Worm (Caenorhabditis elegans) whole organism, early embryonic: ENCODE measurements around the gene F56H9.2.

Source experiments
- B0310.2 ChIP-seq: sonication (generic microtip); optimal IDR thresholded peaks from 2 replicates; lab custom pipeline; 2016; ENCODE audit warnings: mild to moderate bottlenecking, missing genetic modification characterization, missing compliant biosample characterization
- F13C5.2 ChIP-seq: sonication (generic microtip); optimal IDR thresholded peaks from 2 replicates; lab custom pipeline; 2017; ENCODE audit warnings: mild to moderate bottlenecking, missing genetic modification characterization, inconsistent platforms, missing compliant biosample characterization
- ama-1 ChIP-seq: fragments of 150-350 bp; optimal IDR thresholded peaks from 2 replicates; lab custom pipeline; 2014
- ceh-36 ChIP-seq: sonication (generic microtip); optimal IDR thresholded peaks from 2 replicates; lab custom pipeline; 2016; ENCODE audit warnings: missing genetic modification characterization, inconsistent platforms, missing compliant biosample characterization
- ets-7 ChIP-seq: sonication (generic microtip); optimal IDR thresholded peaks from 2 replicates; lab custom pipeline; 2016; ENCODE audit warnings: missing genotype, missing genetic modification characterization, missing compliant biosample characterization
- flt-1 ChIP-seq: fragments of 200-800 bp; sonication (Bioruptor generic); IDR thresholded peaks from 2 replicates; pipeline ENCODE4 v1.3.6; 2022; ENCODE audit warnings: missing genetic modification characterization, missing compliant biosample characterization
- hmbx-1 ChIP-seq: sonication (generic microtip); optimal IDR thresholded peaks from 2 replicates; lab custom pipeline; 2016; ENCODE audit warnings: mild to moderate bottlenecking, missing genetic modification characterization, missing compliant biosample characterization
- hmg-4 ChIP-seq: fragments of 200-800 bp; sonication (Bioruptor generic); optimal IDR thresholded peaks from 2 replicates; lab custom pipeline; 2018; ENCODE audit warnings: mild to moderate bottlenecking, missing genetic modification characterization, missing compliant biosample characterization
- pes-1 ChIP-seq: fragments of 200-800 bp; sonication (Bioruptor generic); IDR thresholded peaks from 2 replicates; pipeline ENCODE4 v1.3.6; 2022; ENCODE audit warnings: missing genetic modification reagents, missing genetic modification characterization, missing compliant biosample characterization
- sea-1 ChIP-seq: fragments of 200-800 bp; sonication (Bioruptor generic); conservative IDR thresholded peaks from 2 replicates; pipeline ENCODE4 v1.3.6; 2022; ENCODE audit warnings: missing genetic modification characterization, missing compliant biosample characterization
- tra-4 ChIP-seq: sonication (generic microtip); optimal IDR thresholded peaks from 2 replicates; lab custom pipeline; 2017; ENCODE audit warnings: missing genetic modification characterization, missing compliant biosample characterization

- no peak for TF ChIP-seq tra-4 (tag; lab: Kevin White, UChicago)
- TF ChIP-seq F13C5.2, result no peak
- TF ChIP-seq ama-1, result no peak
- TF ChIP-seq sea-1 (GFP tag; lab: Robert Waterston, UW), result no peak
- no peak for TF ChIP-seq hmbx-1 (tag; lab: Kevin White, UChicago)
- no peak for TF ChIP-seq pes-1 (GFP tag; lab: Robert Waterston, UW)
- TF ChIP-seq B0310.2, result no peak
- no peak for TF ChIP-seq flt-1 (GFP tag; lab: Robert Waterston, UW)
- TF ChIP-seq ceh-36 (tag; lab: Kevin White, UChicago), result no peak
- TF ChIP-seq ets-7 (tag; lab: Kevin White, UChicago), result no peak
- no peak for TF ChIP-seq hmg-4 (GFP tag; lab: Kevin White, UChicago)
Measured at ce11 chrV:12636248-12636647, 1.2 kb upstream of the F56H9.2 start.
